Fruit fly (Drosophila melanogaster) whole organism, embryonic: Measurements from ENCODE around the gene CG10660.
A peak's percentile ranks its signal among the peaks of the same experiment; 100 is the strongest.

ENCODE experiments used
- BEAF-32 ChIP-seq: fragments of 200-800 bp; sonication (Bioruptor generic); optimal IDR thresholded peaks from 3 replicates; lab custom pipeline; 2017; ENCODE audit warnings: missing biosample characterization, missing genetic modification characterization, mild to moderate bottlenecking, moderate library complexity, missing genetic modification reagents
- CG12071 ChIP-seq: fragments of 200-800 bp; sonication (Bioruptor generic); optimal IDR thresholded peaks from 3 replicates; lab custom pipeline; 2018; ENCODE audit warnings: missing biosample characterization, mild to moderate bottlenecking, missing genetic modification characterization
- CG12236 ChIP-seq: fragments of 200-800 bp; sonication (Bioruptor generic); optimal IDR thresholded peaks from 2 replicates; lab custom pipeline; 2016; ENCODE audit warnings: missing biosample characterization, missing genetic modification characterization
- CG12769 ChIP-seq: fragments of 200-800 bp; sonication (Bioruptor generic); optimal IDR thresholded peaks from 2 replicates; lab custom pipeline; 2019; ENCODE audit warnings: missing biosample characterization, mild to moderate bottlenecking, missing genetic modification characterization, moderate library complexity
- CG13287 ChIP-seq: fragments of 200-800 bp; sonication (Bioruptor generic); IDR thresholded peaks from 2 replicates; pipeline ENCODE4 v1.3.6; 2022; ENCODE audit warnings: missing biosample characterization, missing genetic modification characterization; ENCODE audit not compliant: partially characterized antibody
- CG13424 ChIP-seq: fragments of 200-800 bp; sonication (Bioruptor generic); optimal IDR thresholded peaks from 2 replicates; lab custom pipeline; 2019; ENCODE audit warnings: missing biosample characterization, mild to moderate bottlenecking, missing genetic modification characterization, moderate library complexity
- CG13624 ChIP-seq: fragments of 200-800 bp; sonication (Bioruptor generic); optimal IDR thresholded peaks from 2 replicates; lab custom pipeline; 2016; ENCODE audit warnings: missing biosample characterization, missing genetic modification characterization
- CG15601 ChIP-seq: fragments of 200-800 bp; sonication (Bioruptor generic); optimal IDR thresholded peaks from 3 replicates; lab custom pipeline; 2019; ENCODE audit warnings: missing biosample characterization, mild to moderate bottlenecking, missing genetic modification characterization, moderate library complexity
- CG1602 ChIP-seq: fragments of 200-800 bp; sonication (Bioruptor generic); optimal IDR thresholded peaks from 3 replicates; lab custom pipeline; 2016; ENCODE audit warnings: missing biosample characterization, missing genetic modification characterization
- CG1603 ChIP-seq: fragments of 200-800 bp; sonication (Bioruptor generic); optimal IDR thresholded peaks from 2 replicates; lab custom pipeline; 2019; ENCODE audit warnings: missing biosample characterization, mild to moderate bottlenecking, missing genetic modification characterization, moderate library complexity
- CG1647 ChIP-seq: fragments of 200-800 bp; sonication (Bioruptor generic); optimal IDR thresholded peaks from 3 replicates; lab custom pipeline; 2016; ENCODE audit warnings: missing biosample characterization, missing genetic modification characterization
- CG16779 ChIP-seq: fragments of 200-800 bp; sonication (Bioruptor generic); IDR thresholded peaks from 2 replicates; pipeline ENCODE4 v1.3.6; 2022; ENCODE audit warnings: missing biosample characterization, missing genetic modification characterization
- CG17186 ChIP-seq: fragments of 200-800 bp; sonication (Bioruptor generic); optimal IDR thresholded peaks from 3 replicates; lab custom pipeline; 2017; ENCODE audit warnings: missing biosample characterization, missing genetic modification reagents, missing genetic modification characterization
- CG17328 ChIP-seq: fragments of 200-800 bp; sonication (Bioruptor generic); IDR thresholded peaks from 2 replicates; pipeline ENCODE4 v1.3.6; 2022; ENCODE audit warnings: missing biosample characterization, missing genetic modification characterization
- CG17568 ChIP-seq: fragments of 200-800 bp; sonication (Bioruptor generic); optimal IDR thresholded peaks from 2 replicates; lab custom pipeline; 2018; ENCODE audit warnings: missing biosample characterization, mild to moderate bottlenecking, missing genetic modification characterization, moderate library complexity
- CG17802 ChIP-seq: fragments of 200-800 bp; sonication (Bioruptor generic); optimal IDR thresholded peaks from 2 replicates; lab custom pipeline; 2018; ENCODE audit warnings: missing biosample characterization, mild to moderate bottlenecking, missing genetic modification characterization, moderate library complexity
- CG18262 ChIP-seq: fragments of 200-800 bp; optimal IDR thresholded peaks from 3 replicates; lab custom pipeline; 2019; ENCODE audit warnings: missing biosample characterization, mild to moderate bottlenecking, missing genetic modification characterization, moderate library complexity
- CG2202 ChIP-seq: fragments of 200-800 bp; sonication (Bioruptor generic); optimal IDR thresholded peaks from 2 replicates; lab custom pipeline; 2018; ENCODE audit warnings: missing biosample characterization, mild to moderate bottlenecking, missing genetic modification characterization
- CG31388 ChIP-seq: fragments of 200-800 bp; sonication (Bioruptor generic); optimal IDR thresholded peaks from 2 replicates; lab custom pipeline; 2016; ENCODE audit warnings: missing biosample characterization, missing genetic modification characterization
- CG3407 ChIP-seq: fragments of 200-800 bp; sonication (Bioruptor generic); optimal IDR thresholded peaks from 2 replicates; lab custom pipeline; 2018; ENCODE audit warnings: missing biosample characterization, mild to moderate bottlenecking, missing genetic modification characterization
- CG34422 ChIP-seq: fragments of 200-800 bp; sonication (Bioruptor generic); IDR thresholded peaks from 3 replicates; pipeline ENCODE4 v1.3.6; 2022; ENCODE audit warnings: missing biosample characterization, missing genetic modification characterization
- CG43689 ChIP-seq: fragments of 200-800 bp; sonication (Bioruptor generic); IDR thresholded peaks from 2 replicates; pipeline ENCODE4 v1.3.6; 2022; ENCODE audit warnings: missing biosample characterization, missing genetic modification characterization
- CG4404 ChIP-seq: fragments of 200-800 bp; sonication (Bioruptor generic); IDR thresholded peaks from 2 replicates; pipeline ENCODE4 v1.3.6; 2022; ENCODE audit warnings: missing biosample characterization, missing genetic modification characterization
- CG7745 ChIP-seq: fragments of 200-800 bp; sonication (Bioruptor generic); optimal IDR thresholded peaks from 2 replicates; lab custom pipeline; 2018; ENCODE audit warnings: missing biosample characterization, mild to moderate bottlenecking, missing genetic modification characterization, moderate library complexity
- CG7963 ChIP-seq: fragments of 200-800 bp; sonication (Bioruptor generic); IDR thresholded peaks from 3 replicates; pipeline ENCODE4 v1.3.6; 2022; ENCODE audit warnings: missing biosample characterization, missing genetic modification characterization; ENCODE audit not compliant: partially characterized antibody
- CG9437 ChIP-seq: fragments of 200-800 bp; sonication (Bioruptor generic); optimal IDR thresholded peaks from 2 replicates; lab custom pipeline; 2018; ENCODE audit warnings: missing biosample characterization, mild to moderate bottlenecking, missing genetic modification characterization
- Chrac-16 ChIP-seq: fragments of 200-800 bp; sonication (Bioruptor generic); optimal IDR thresholded peaks from 3 replicates; lab custom pipeline; 2016; ENCODE audit warnings: missing biosample characterization, missing genetic modification characterization
- D19B ChIP-seq: fragments of 200-800 bp; sonication (Bioruptor generic); optimal IDR thresholded peaks from 2 replicates; lab custom pipeline; 2017; ENCODE audit warnings: missing biosample characterization, mild to moderate bottlenecking, missing genetic modification characterization
- HmgD ChIP-seq: fragments of 200-800 bp; sonication (Bioruptor generic); optimal IDR thresholded peaks from 3 replicates; lab custom pipeline; 2016; ENCODE audit warnings: missing biosample characterization, missing genetic modification characterization
- Mes4 ChIP-seq: fragments of 200-800 bp; sonication (Bioruptor generic); optimal IDR thresholded peaks from 2 replicates; lab custom pipeline; 2016; ENCODE audit warnings: missing biosample characterization, missing genetic modification characterization
- Myb ChIP-seq: fragments of 200-800 bp; sonication (Bioruptor generic); optimal IDR thresholded peaks from 2 replicates; lab custom pipeline; 2016; ENCODE audit warnings: missing biosample characterization, missing genetic modification characterization
- Oli ChIP-seq: fragments of 200-800 bp; sonication (Bioruptor generic); optimal IDR thresholded peaks from 2 replicates; lab custom pipeline; 2018; ENCODE audit warnings: missing biosample characterization, mild to moderate bottlenecking, missing genetic modification characterization, moderate library complexity
- Optix ChIP-seq: fragments of 200-800 bp; sonication (Bioruptor generic); IDR thresholded peaks from 3 replicates; pipeline ENCODE4 v1.3.6; 2022; ENCODE audit warnings: missing biosample characterization, missing genetic modification characterization
- Rfx ChIP-seq: fragments of 200-800 bp; sonication (Bioruptor generic); IDR thresholded peaks from 2 replicates; pipeline ENCODE4 v1.3.6; 2022; ENCODE audit warnings: missing biosample characterization, missing genetic modification characterization
- Sry-β ChIP-seq: fragments of 200-800 bp; sonication (Bioruptor generic); optimal IDR thresholded peaks from 2 replicates; lab custom pipeline; 2018; ENCODE audit warnings: missing biosample characterization, mild to moderate bottlenecking, missing genetic modification characterization, moderate library complexity
- Ssrp ChIP-seq: fragments of 200-800 bp; sonication (Bioruptor generic); optimal IDR thresholded peaks from 2 replicates; lab custom pipeline; 2018; ENCODE audit warnings: missing biosample characterization, mild to moderate bottlenecking, missing genetic modification characterization, moderate library complexity
- ci ChIP-seq: fragments of 200-800 bp; sonication (Bioruptor generic); IDR thresholded peaks from 3 replicates; pipeline ENCODE4 v1.3.6; 2022; ENCODE audit warnings: missing biosample characterization, missing genetic modification characterization
- corto ChIP-seq: fragments of 200-800 bp; sonication (Bioruptor generic); optimal IDR thresholded peaks from 2 replicates; lab custom pipeline; 2016; ENCODE audit warnings: missing biosample characterization, mild to moderate bottlenecking, missing genetic modification characterization, moderate library complexity
- dm ChIP-seq: fragments of 200-800 bp; sonication (Bioruptor generic); optimal IDR thresholded peaks from 3 replicates; lab custom pipeline; 2016; ENCODE audit warnings: missing biosample characterization, missing genetic modification characterization
- dpn ChIP-seq, 2 experiments: fragments of 200-800 bp; sonication (Bioruptor generic); optimal IDR thresholded peaks; 3 replicates each; lab custom pipeline; 2016; ENCODE audit warnings: missing biosample characterization in 2 of 2, missing genetic modification characterization in 2 of 2
- fru ChIP-seq: fragments of >200 bp; optimal IDR thresholded peaks from 2 replicates; lab custom pipeline; 2017
- grn ChIP-seq: fragments of 200-800 bp; sonication (Bioruptor generic); optimal IDR thresholded peaks from 3 replicates; lab custom pipeline; 2017; ENCODE audit warnings: missing biosample characterization, missing genetic modification characterization
- gro ChIP-seq: fragments of 200-800 bp; sonication (Bioruptor generic); optimal IDR thresholded peaks from 2 replicates; lab custom pipeline; 2016; ENCODE audit warnings: missing biosample characterization, missing genetic modification characterization
- h ChIP-seq: fragments of >200 bp; optimal IDR thresholded peaks from 2 replicates; lab custom pipeline; 2017
- lola ChIP-seq, 3 experiments: fragments of >200 bp in 2 of 3; fragments of 200-800 bp in 1 of 3; sonication (Bioruptor generic) in 1 of 3; optimal IDR thresholded peaks; 2 replicates each; lab custom pipeline; 2017 to 2019; ENCODE audit warnings: missing biosample characterization in 3 of 3, missing genetic modification characterization in 3 of 3, mild to moderate bottlenecking in 1 of 3, moderate library complexity in 1 of 3
- nom ChIP-seq: fragments of 200-800 bp; sonication (Bioruptor generic); optimal IDR thresholded peaks from 2 replicates; lab custom pipeline; 2017; ENCODE audit warnings: missing biosample characterization, missing genetic modification characterization, mild to moderate bottlenecking, moderate library complexity, missing genetic modification reagents
- otp ChIP-seq: fragments of 200-800 bp; sonication (Bioruptor generic); IDR thresholded peaks from 3 replicates; pipeline ENCODE4, ENCODE4 v1.3.6; 2022; ENCODE audit warnings: missing biosample characterization, missing genetic modification characterization
- shn ChIP-seq: fragments of 200-800 bp; sonication (Bioruptor generic); optimal IDR thresholded peaks from 3 replicates; lab custom pipeline; 2016; ENCODE audit warnings: missing biosample characterization, missing genetic modification characterization
- tap ChIP-seq: fragments of 200-800 bp; optimal IDR thresholded peaks from 3 replicates; lab custom pipeline; 2019; ENCODE audit warnings: missing biosample characterization, mild to moderate bottlenecking, missing genetic modification characterization, moderate library complexity
- tll ChIP-seq, 2 experiments: fragments of 200-800 bp in 1 of 2; fragments of >200 bp in 1 of 2; sonication (Bioruptor generic) in 1 of 2; optimal IDR thresholded peaks; 2 replicates each; lab custom pipeline; 2017 to 2019; ENCODE audit warnings: missing biosample characterization in 2 of 2, missing genetic modification characterization in 2 of 2, mild to moderate bottlenecking in 1 of 2, moderate library complexity in 1 of 2
- unpg ChIP-seq: fragments of 200-800 bp; sonication (Bioruptor generic); optimal IDR thresholded peaks from 3 replicates; lab custom pipeline; 2018; ENCODE audit warnings: missing biosample characterization, mild to moderate bottlenecking, missing genetic modification characterization, moderate library complexity

The CG10660 gene

dm6 chr3L:12489952-12490351, 524 bp downstream of the CG10660 start (continued):
- no peak for TF ChIP-seq unpg (GFP tag; lab: Kevin White, UChicago)
- no peak for TF ChIP-seq CG12236 (GFP tag; lab: Kevin White, UChicago)
- TF ChIP-seq CG1603 (tag; lab: Kevin White, UChicago): no peak
- no peak for TF ChIP-seq CG17186 (GFP tag; lab: Kevin White, UChicago)
- TF ChIP-seq dm (GFP tag; lab: Kevin White, UChicago): no peak
- peak; percentile 78 for TF ChIP-seq grn (GFP tag; lab: Kevin White, UChicago)
- TF ChIP-seq CG15601 (tag; lab: Kevin White, UChicago): no peak
- no peak for TF ChIP-seq CG2202 (tag; lab: Kevin White, UChicago)
- no peak for TF ChIP-seq lola (GFP tag; optimal IDR thresholded peaks at IDR 0.05; lab: Kevin White, UChicago)
- no peak for TF ChIP-seq CG7745
- TF ChIP-seq nom (GFP tag; lab: Kevin White, UChicago): peak; percentile 43
- TF ChIP-seq BEAF-32: no peak
- no peak for TF ChIP-seq h
- TF ChIP-seq CG17568 (GFP tag; lab: Kevin White, UChicago): no peak
- no peak for TF ChIP-seq Sry-β
- TF ChIP-seq dpn (GFP tag; optimal IDR thresholded peaks at IDR 0.05; lab: Kevin White, UChicago): no peak
- no peak for TF ChIP-seq CG34422 (GFP tag; lab: Robert Waterston, UW)
- TF ChIP-seq CG1647: no peak
- TF ChIP-seq CG18262 (tag; lab: Kevin White, UChicago): no peak
- no peak for TF ChIP-seq CG31388
- TF ChIP-seq shn (GFP tag; lab: Kevin White, UChicago): no peak
- no peak for TF ChIP-seq Mes4 (GFP tag; lab: Kevin White, UChicago)
- no peak for TF ChIP-seq tll (GFP tag; optimal IDR thresholded peaks at IDR 0.05; lab: Kevin White, UChicago)
- no peak for TF ChIP-seq HmgD
- no peak for TF ChIP-seq Optix (GFP tag; lab: Robert Waterston, UW)
- no peak for TF ChIP-seq CG13424 (tag; lab: Kevin White, UChicago)
- no peak for TF ChIP-seq CG3407 (GFP tag; lab: Kevin White, UChicago)
- 0 out of 3 replicates have a peak, but pooled peaks have one; percentile 5 for TF ChIP-seq otp (GFP tag; lab: Robert Waterston, UW)
- TF ChIP-seq CG13287 (GFP tag; lab: Robert Waterston, UW): 0 out of 2 replicates have a peak, but pooled peaks have one; percentile 8
- TF ChIP-seq Oli (tag; lab: Kevin White, UChicago): no peak
- TF ChIP-seq tap (tag; lab: Kevin White, UChicago): no peak
- TF ChIP-seq corto (GFP tag; lab: Kevin White, UChicago): peak; percentile 12
- no peak for TF ChIP-seq CG13624 (GFP tag; lab: Kevin White, UChicago)
- TF ChIP-seq CG12071 (GFP tag; lab: Kevin White, UChicago): no peak
- TF ChIP-seq Chrac-16 (GFP tag; lab: Kevin White, UChicago): no peak
- TF ChIP-seq Ssrp (tag; lab: Kevin White, UChicago): no peak
- no peak for TF ChIP-seq fru (lab: Kevin White, UChicago)
- 0 out of 3 replicates have a peak, but pooled peaks have one; percentile 37 for TF ChIP-seq ci (GFP tag; lab: Robert Waterston, UW)
- TF ChIP-seq Rfx (GFP tag; lab: Robert Waterston, UW): no peak; the same call in 1 of the 2 replicates
- no peak for TF ChIP-seq CG9437 (GFP tag; lab: Kevin White, UChicago)
- no peak for TF ChIP-seq CG16779 (GFP tag; lab: Robert Waterston, UW)
- TF ChIP-seq CG17328: no peak; the same call in 1 of the 2 replicates
- TF ChIP-seq gro: no peak
- no peak for TF ChIP-seq D19B (GFP tag; lab: Kevin White, UChicago)
- TF ChIP-seq Myb (GFP tag; lab: Kevin White, UChicago): no peak
- TF ChIP-seq CG43689: no peak
- no peak for TF ChIP-seq CG7963 (GFP tag; lab: Robert Waterston, UW)
- TF ChIP-seq CG4404 (GFP tag; lab: Robert Waterston, UW): no peak
- TF ChIP-seq CG17802 (tag; lab: Kevin White, UChicago): no peak
- TF ChIP-seq CG12769 (tag; lab: Kevin White, UChicago): no peak
- TF ChIP-seq CG1602 (GFP tag; lab: Kevin White, UChicago): no peak
